Worm (Caenorhabditis elegans) whole organism, mixed stage, embryonic: Measurements from ENCODE around the gene mtq-2.

Experiments
- cnd-1 ChIP-seq: fragments of 200-800 bp; sonication (Bioruptor generic); optimal IDR thresholded peaks from 2 replicates; lab custom pipeline; 2018; ENCODE audit warnings: mild to moderate bottlenecking, missing genetic modification characterization, missing compliant biosample characterization
- mep-1 ChIP-seq: fragments of 150-350 bp; optimal IDR thresholded peaks from 2 replicates; lab custom pipeline; 2017; ENCODE audit warnings: missing biosample characterization, missing genetic modification reagents, missing genetic modification characterization, inconsistent platforms
- nhr-76 ChIP-seq: sonication (generic microtip); optimal IDR thresholded peaks from 2 replicates; lab custom pipeline; 2017; ENCODE audit warnings: missing biosample characterization, missing genetic modification characterization
- snpc-4 ChIP-seq: fragments of 150-350 bp; optimal IDR thresholded peaks from 2 replicates; lab custom pipeline; 2014; ENCODE audit warnings: missing biosample characterization, missing genetic modification characterization

DNA sequence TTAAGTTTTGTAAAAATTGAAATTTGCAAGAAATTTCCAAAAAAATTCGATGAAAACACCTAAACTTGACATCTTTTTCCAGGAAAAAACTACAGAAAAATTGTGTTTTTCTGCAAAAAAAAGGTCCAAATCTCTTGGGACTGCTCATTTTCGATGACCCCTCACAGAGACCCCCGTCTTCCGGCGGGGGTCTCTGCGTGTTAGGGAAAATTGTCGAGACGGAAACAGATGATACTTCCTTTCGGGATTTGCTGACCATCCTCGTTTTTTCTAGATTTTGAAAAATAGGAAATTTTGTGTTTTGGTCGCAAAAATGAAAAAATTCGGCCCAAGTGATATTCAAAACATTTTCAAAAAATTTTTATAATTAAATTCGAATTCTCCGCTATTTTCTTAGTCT lies 2.1 kb upstream of the mtq-2 start:
- TF ChIP-seq snpc-4 (tag; lab: Kevin White, UChicago) = no peak
- TF ChIP-seq mep-1 = no peak
- no peak for TF ChIP-seq cnd-1 (tag; lab: Kevin White, UChicago)
- TF ChIP-seq nhr-76 (tag; lab: Kevin White, UChicago) = no peak
